Worm (Caenorhabditis elegans): ENCODE results near the gene F41G3.20.

The F41G3.20 gene

ce11 chrII:6707496-6708260 lies 43.2 kb downstream of the F41G3.20 start:
- TF ChIP-seq dve-1 (tag; optimal IDR thresholded peaks at IDR 0.05): no peak
- peak; percentile 27 for TF ChIP-seq ceh-31 (tag; optimal IDR thresholded peaks at IDR 0.05)
- TF ChIP-seq unc-42 (tag; optimal IDR thresholded peaks at IDR 0.05): peak; percentile 2
- TF ChIP-seq fkh-6 (tag; optimal IDR thresholded peaks at IDR 0.05): no peak
- peak; percentile 84 for TF ChIP-seq unc-55 (GFP tag; optimal IDR thresholded peaks at IDR 0.05)
- TF ChIP-seq rnt-1 (tag; optimal IDR thresholded peaks at IDR 0.05): peak; percentile 41
- no peak for TF ChIP-seq ceh-22 (tag; optimal IDR thresholded peaks at IDR 0.05)
- TF ChIP-seq pha-4 (tag; optimal IDR thresholded peaks at IDR 0.05): no peak
- peak; percentile 75 for TF ChIP-seq ceh-18 (tag; optimal IDR thresholded peaks at IDR 0.05)

ce11 chrII:6706552-6707091 lies 44.2 kb downstream of the F41G3.20 start:
- TF ChIP-seq hlh-8 (tag; optimal IDR thresholded peaks at IDR 0.05) (no peak), odd-2 (tag; optimal IDR thresholded peaks at IDR 0.05) (no peak), ceh-31 (tag; optimal IDR thresholded peaks at IDR 0.05) (no peak), syd-9 (tag; optimal IDR thresholded peaks at IDR 0.05) (no peak), pat-9 (tag; optimal IDR thresholded peaks at IDR 0.05) (no peak), ets-4 (tag; optimal IDR thresholded peaks at IDR 0.05) (no peak), tbx-7 (tag; optimal IDR thresholded peaks at IDR 0.05) (no peak), ceh-2 (tag; optimal IDR thresholded peaks at IDR 0.05) (no peak), sdc-2 (tag; optimal IDR thresholded peaks at IDR 0.05) (no peak), pqm-1 (tag; optimal IDR thresholded peaks at IDR 0.05) (no peak), unc-3 (GFP tag; conservative IDR thresholded peaks at IDR 0.05) (no peak), unc-3 (tag; optimal IDR thresholded peaks at IDR 0.05) (peak; percentile 65), unc-42 (tag; optimal IDR thresholded peaks at IDR 0.05) (peak; percentile 72), rnt-1 (tag; optimal IDR thresholded peaks at IDR 0.05) (no peak), hlh-13 (GFP tag; optimal IDR thresholded peaks at IDR 0.05) (no peak), dmd-4 (tag; optimal IDR thresholded peaks at IDR 0.05; ENCODE audit: borderline replicate concordance) (no peak)

ce11 chrII:6705593-6706228 lies 45.1 kb downstream of the F41G3.20 start, which contains the start of gene rpy-1:
rpy-1 (minus strand) TSS chrII:6705643.
- TF ChIP-seq ztf-16 (tag; optimal IDR thresholded peaks at IDR 0.05) (no peak), unc-55 (GFP tag; optimal IDR thresholded peaks at IDR 0.05) (peak; percentile 66), ceh-18 (tag; optimal IDR thresholded peaks at IDR 0.05) (peak; percentile 19)

- no peak for TF ChIP-seq K02D7.2 (tag; optimal IDR thresholded peaks at IDR 0.05)
- no peak for TF ChIP-seq ceh-22 (tag; optimal IDR thresholded peaks at IDR 0.05)
- TF ChIP-seq F13H6.1 (tag; optimal IDR thresholded peaks at IDR 0.05): no peak
- TF ChIP-seq T23F11.4 (GFP tag; optimal IDR thresholded peaks at IDR 0.05): no peak
- TF ChIP-seq C38D4.7 (GFP tag; optimal IDR thresholded peaks at IDR 0.05): no peak
- no peak for TF ChIP-seq pros-1 (tag; optimal IDR thresholded peaks at IDR 0.05)
- TF ChIP-seq hlh-30 (tag; optimal IDR thresholded peaks at IDR 0.05; ENCODE audit: insufficient read depth): no peak
- TF ChIP-seq ceh-48 (tag; optimal IDR thresholded peaks at IDR 0.05): no peak
- no peak for TF ChIP-seq pag-3 (tag; optimal IDR thresholded peaks at IDR 0.05; ENCODE audit: borderline replicate concordance)
These were observed 49.3 kb downstream of the F41G3.20 start, which contains the start of gene C18H9.6 for ce11 chrII:6701497-6701896. C18H9.6 (minus strand) TSS chrII:6701625.

Data from whole organism, late embryonic.